Worm (Caenorhabditis elegans): ENCODE measurements around the gene klp-3.

Gene klp-3

DNA sequence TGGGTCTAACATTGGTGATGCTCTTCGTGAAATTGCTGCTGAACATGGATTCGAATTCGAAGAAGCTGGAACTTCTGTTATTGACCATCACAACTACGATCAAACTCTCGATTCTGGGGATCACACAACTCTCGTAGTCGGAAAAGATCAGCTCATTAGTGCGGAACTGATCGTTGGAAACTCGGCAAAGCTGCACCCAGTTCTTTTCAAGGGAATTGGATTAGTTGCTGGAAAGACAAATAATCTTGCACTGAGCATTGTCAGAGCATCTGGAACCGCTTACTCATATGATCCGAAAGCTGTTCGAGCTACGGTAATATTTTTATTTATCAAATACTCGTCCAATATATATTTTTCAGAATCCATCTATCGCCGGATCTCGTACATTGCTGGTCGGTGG, 22.7 kb downstream of the klp-3 start:
- TF ChIP-seq tra-4 (tag; optimal IDR thresholded peaks at IDR 0.05): no peak
- TF ChIP-seq F13C5.2 (tag; optimal IDR thresholded peaks at IDR 0.05): no peak
- no peak for TF ChIP-seq hmbx-1 (tag; optimal IDR thresholded peaks at IDR 0.05)
- no peak for TF ChIP-seq scrt-1 (GFP tag; IDR thresholded peaks at IDR 0.05)
- TF ChIP-seq B0310.2 (tag; optimal IDR thresholded peaks at IDR 0.05): no peak
- TF ChIP-seq ceh-36 (tag; optimal IDR thresholded peaks at IDR 0.05): no peak
- no peak for TF ChIP-seq flt-1 (GFP tag; IDR thresholded peaks at IDR 0.05)
- no peak for TF ChIP-seq hmg-4 (GFP tag; optimal IDR thresholded peaks at IDR 0.05)

DNA sequence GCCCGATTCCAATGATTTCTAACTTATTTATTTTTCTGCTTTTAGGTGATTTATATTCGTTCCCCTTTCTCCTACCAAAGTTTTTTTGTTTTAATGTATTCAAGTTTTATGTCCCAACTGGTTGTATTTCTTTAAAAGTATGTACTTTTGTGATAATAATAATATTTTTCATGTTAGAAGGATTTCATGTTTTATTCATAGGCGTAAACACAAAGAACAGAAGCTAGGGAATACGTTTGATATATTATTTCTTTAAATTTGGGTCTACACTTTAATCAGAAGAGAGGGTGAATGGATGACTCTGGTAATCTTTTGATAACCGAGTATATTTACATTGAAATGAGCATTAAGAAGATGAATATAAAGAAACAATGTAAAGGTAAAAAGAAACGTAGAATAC, 23.9 kb downstream of the klp-3 start:
- TF ChIP-seq ama-1 (optimal IDR thresholded peaks at IDR 0.05): no peak

DNA sequence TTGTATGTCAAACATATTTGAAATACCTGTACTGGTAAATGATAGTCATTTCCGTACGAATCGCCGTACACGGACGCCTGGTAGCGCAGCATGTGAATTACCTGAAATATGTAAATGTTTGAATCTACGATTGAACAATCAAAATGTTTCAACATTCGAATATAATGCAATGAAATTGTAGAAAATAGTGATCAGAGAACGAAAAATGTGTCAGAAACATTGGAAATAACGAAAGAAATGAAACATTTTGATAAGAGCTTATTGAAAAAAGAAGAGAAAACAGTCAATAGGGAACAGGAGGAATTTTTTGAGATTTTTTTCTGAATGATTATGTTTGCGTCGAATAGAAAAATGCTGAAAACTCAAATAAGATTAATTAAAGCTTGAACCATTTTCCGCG, 27.9 kb downstream of the klp-3 start, which contains the start of gene ztf-17:
ztf-17 (minus strand) TSS at position 101 of the 400 bp plus-strand sequence.
- no peak for TF ChIP-seq hmbx-1 (tag; optimal IDR thresholded peaks at IDR 0.05)
- TF ChIP-seq ceh-36 (tag; optimal IDR thresholded peaks at IDR 0.05): no peak
- no peak for TF ChIP-seq tbx-11 (GFP tag; IDR thresholded peaks at IDR 0.05)
- no peak for TF ChIP-seq flt-1 (GFP tag; IDR thresholded peaks at IDR 0.05)
- no peak for TF ChIP-seq B0310.2 (tag; optimal IDR thresholded peaks at IDR 0.05)
- no peak for TF ChIP-seq ets-7 (tag; optimal IDR thresholded peaks at IDR 0.05)
- no peak for TF ChIP-seq ceh-13 (GFP tag; optimal IDR thresholded peaks at IDR 0.05)

DNA sequence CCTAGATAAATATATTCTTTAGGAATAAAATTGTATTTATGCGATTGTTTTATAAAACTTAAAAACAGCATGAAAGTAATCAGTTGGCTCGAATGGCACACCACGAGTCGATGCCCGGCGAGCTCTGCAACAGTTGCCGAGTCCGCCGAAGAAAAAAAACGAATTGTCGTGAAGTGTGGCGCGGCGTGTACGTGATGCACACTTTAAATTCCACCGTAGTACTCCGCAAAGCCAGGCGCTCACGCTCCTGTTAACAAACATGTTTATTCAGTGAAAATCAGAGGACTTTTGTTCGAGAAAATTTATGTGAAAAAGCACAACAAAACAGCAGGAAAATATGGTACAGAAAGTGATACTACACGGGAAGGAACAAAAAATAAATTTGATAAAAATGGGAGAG, 28.5 kb downstream of the klp-3 start:
- TF ChIP-seq tbx-37 (GFP tag; conservative IDR thresholded peaks at IDR 0.05): no peak
- TF ChIP-seq hmg-4 (GFP tag; optimal IDR thresholded peaks at IDR 0.05): no peak
- no peak for TF ChIP-seq ceh-36 (tag; optimal IDR thresholded peaks at IDR 0.05)
- TF ChIP-seq tbx-11 (GFP tag; IDR thresholded peaks at IDR 0.05): no peak
- TF ChIP-seq sea-1 (GFP tag; conservative IDR thresholded peaks at IDR 0.05): no peak
- no peak for TF ChIP-seq hnd-1 (tag; optimal IDR thresholded peaks at IDR 0.05)

DNA sequence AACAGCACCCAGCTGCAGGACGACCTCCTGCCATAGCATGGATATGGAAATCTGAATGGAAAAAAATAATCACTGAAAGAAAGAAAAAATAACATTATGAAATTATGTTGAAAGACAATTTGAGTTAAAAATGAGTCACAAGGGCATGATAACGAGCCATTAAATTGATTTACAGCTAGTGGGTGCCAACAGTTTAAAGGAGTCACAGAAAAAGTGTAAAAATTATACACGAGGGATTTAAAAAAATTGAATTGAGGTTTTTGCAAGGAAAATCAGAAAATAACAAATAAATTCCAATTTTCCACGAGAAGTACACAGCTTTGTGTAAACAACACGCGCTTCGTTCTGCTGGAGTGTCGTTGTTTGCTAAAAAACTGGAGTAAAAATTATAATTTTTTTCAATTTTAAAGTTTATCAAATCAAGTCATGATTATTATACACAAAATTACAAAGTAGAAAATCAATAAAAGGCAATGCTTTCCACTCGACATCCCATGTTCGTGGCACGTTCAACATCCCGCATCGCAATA, 31.8 kb downstream of the klp-3 start, which contains the start of gene T01H3.3:
T01H3.3 (minus strand) TSS at position 51 of the 530 bp plus-strand sequence.
- no peak for TF ChIP-seq hmg-4 (GFP tag; optimal IDR thresholded peaks at IDR 0.05)
- TF ChIP-seq hnd-1 (tag; optimal IDR thresholded peaks at IDR 0.05): no peak
- TF ChIP-seq tbx-11 (GFP tag; IDR thresholded peaks at IDR 0.05): no peak
- no peak for TF ChIP-seq aly-1 (tag; optimal IDR thresholded peaks at IDR 0.05)
- no peak for TF ChIP-seq ceh-13 (GFP tag; optimal IDR thresholded peaks at IDR 0.05)

DNA sequence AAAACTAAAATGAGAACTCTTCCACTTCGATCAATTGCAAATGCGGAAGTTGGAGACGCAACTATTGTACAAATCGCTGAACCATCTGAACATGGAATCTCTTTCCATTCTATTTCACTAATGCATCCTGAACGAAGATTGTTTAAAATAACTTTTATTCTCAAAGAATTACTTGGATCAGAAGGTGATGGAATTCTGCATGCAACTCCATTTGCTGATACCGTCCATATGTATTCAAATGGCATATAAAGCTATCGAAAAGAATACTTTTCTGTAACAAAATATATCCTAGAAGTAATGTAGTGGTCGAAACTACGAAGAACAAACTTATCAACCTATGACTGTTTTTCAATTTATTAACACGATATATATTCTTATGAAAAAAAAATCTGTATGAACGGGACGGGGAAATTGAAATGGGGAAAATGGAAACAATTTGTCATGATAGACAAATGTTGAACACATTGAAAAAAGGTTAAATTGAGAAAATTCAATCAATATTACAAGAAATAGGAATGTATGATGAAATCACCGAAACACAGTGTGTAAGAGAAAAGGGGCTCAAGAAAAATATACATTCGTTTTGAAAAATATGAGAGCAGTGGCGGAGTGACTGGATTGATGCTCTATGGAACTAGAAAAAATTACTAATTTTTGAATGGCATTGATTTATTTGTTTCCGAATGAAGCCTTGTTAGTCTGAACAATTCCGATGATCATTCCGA, 35.8 kb downstream of the klp-3 start, which contains the start of gene T01H3.2:
T01H3.2 (minus strand) TSS at position 251 of the 725 bp plus-strand sequence.
- TF ChIP-seq hnd-1 (tag; optimal IDR thresholded peaks at IDR 0.05): no peak
- TF ChIP-seq flt-1 (GFP tag; IDR thresholded peaks at IDR 0.05): no peak
- no peak for TF ChIP-seq sea-1 (GFP tag; conservative IDR thresholded peaks at IDR 0.05)
- TF ChIP-seq ceh-36 (tag; optimal IDR thresholded peaks at IDR 0.05): no peak
- no peak for TF ChIP-seq ets-7 (tag; optimal IDR thresholded peaks at IDR 0.05)
- no peak for TF ChIP-seq B0310.2 (tag; optimal IDR thresholded peaks at IDR 0.05)
- TF ChIP-seq ceh-13 (GFP tag; optimal IDR thresholded peaks at IDR 0.05): no peak
- TF ChIP-seq scrt-1 (GFP tag; IDR thresholded peaks at IDR 0.05): no peak
- TF ChIP-seq tbx-37 (GFP tag; conservative IDR thresholded peaks at IDR 0.05): no peak
- no peak for TF ChIP-seq hmg-4 (GFP tag; optimal IDR thresholded peaks at IDR 0.05)
- TF ChIP-seq tbx-11 (GFP tag; IDR thresholded peaks at IDR 0.05): no peak
- no peak for TF ChIP-seq F13C5.2 (tag; optimal IDR thresholded peaks at IDR 0.05)
- no peak for TF ChIP-seq pes-1 (GFP tag; IDR thresholded peaks at IDR 0.05)
- TF ChIP-seq tra-4 (tag; optimal IDR thresholded peaks at IDR 0.05): no peak
- TF ChIP-seq hmbx-1 (tag; optimal IDR thresholded peaks at IDR 0.05): no peak
- TF ChIP-seq ama-1 (optimal IDR thresholded peaks at IDR 0.05): no peak

DNA sequence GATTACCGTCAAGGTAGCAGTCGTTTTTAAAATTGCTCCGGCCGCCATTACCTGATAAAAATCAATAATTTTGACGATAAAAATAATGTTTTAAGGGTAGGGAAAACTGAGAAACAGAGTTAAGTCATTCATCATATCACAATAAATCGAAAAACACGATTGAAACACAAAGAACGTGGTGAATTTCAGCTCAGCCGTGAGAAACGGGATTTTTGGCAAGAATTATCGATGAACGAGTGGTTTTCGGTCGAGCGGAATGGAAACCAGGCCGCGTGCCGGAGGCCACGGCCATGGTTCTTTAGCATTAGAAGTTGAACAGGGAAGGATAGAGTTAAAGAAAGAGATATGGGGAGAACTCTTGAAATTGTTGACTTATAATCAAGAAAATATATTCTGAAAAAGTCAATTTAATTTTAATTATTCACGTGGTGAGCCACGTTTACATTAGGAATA, 37.1 kb downstream of the klp-3 start, which contains the start of the genes vha-4 and T01H3.5:
vha-4 (minus strand) TSS at position 51 of the 453 bp plus-strand sequence.
T01H3.5 (plus strand) TSS at position 351 of the 453 bp plus-strand sequence.
- no peak for TF ChIP-seq hmbx-1 (tag; optimal IDR thresholded peaks at IDR 0.05)
- TF ChIP-seq ceh-36 (tag; optimal IDR thresholded peaks at IDR 0.05): no peak
- TF ChIP-seq ets-7 (tag; optimal IDR thresholded peaks at IDR 0.05): no peak
- no peak for TF ChIP-seq ama-1 (optimal IDR thresholded peaks at IDR 0.05)
- TF ChIP-seq tbx-37 (GFP tag; conservative IDR thresholded peaks at IDR 0.05): no peak
- TF ChIP-seq aly-1 (tag; optimal IDR thresholded peaks at IDR 0.05): no peak
- TF ChIP-seq tbx-11 (GFP tag; IDR thresholded peaks at IDR 0.05): no peak
- no peak for TF ChIP-seq flt-1 (GFP tag; IDR thresholded peaks at IDR 0.05)
- TF ChIP-seq sea-1 (GFP tag; conservative IDR thresholded peaks at IDR 0.05): no peak
- TF ChIP-seq pes-1 (GFP tag; IDR thresholded peaks at IDR 0.05): no peak
- TF ChIP-seq F13C5.2 (tag; optimal IDR thresholded peaks at IDR 0.05): no peak
- no peak for TF ChIP-seq ceh-13 (GFP tag; optimal IDR thresholded peaks at IDR 0.05)
- no peak for TF ChIP-seq tra-4 (tag; optimal IDR thresholded peaks at IDR 0.05)
- no peak for TF ChIP-seq hnd-1 (tag; optimal IDR thresholded peaks at IDR 0.05)
- no peak for TF ChIP-seq B0310.2 (tag; optimal IDR thresholded peaks at IDR 0.05)
- TF ChIP-seq scrt-1 (GFP tag; IDR thresholded peaks at IDR 0.05): no peak

DNA sequence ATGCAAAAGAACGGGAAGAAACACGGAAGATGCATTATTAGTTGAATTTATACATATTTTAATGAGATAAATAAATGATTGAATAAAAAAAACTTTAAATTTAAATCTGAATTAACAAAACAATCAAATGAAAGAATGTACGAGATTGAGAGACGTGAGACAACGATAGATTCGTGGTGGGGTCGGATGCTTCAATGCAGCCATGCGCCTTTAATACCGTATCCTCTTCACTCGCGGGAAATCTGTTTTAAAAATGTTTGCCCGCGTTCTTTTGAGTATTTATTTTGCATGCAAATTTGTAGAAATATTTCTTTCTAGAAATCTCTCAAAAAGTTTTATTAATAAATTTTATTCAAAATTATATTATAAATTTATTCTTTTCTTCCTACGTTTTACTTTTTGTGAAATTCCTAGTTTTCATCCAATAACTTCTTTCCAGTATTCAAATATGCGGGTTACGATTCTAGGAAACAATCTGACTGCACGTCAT, 38.3 kb downstream of the klp-3 start, which contains the start of gene perm-1:
perm-1 (plus strand) TSS at position 440 of the 490 bp plus-strand sequence.
- TF ChIP-seq sea-1 (GFP tag; conservative IDR thresholded peaks at IDR 0.05) (no peak), hmbx-1 (tag; optimal IDR thresholded peaks at IDR 0.05) (no peak), flt-1 (GFP tag; IDR thresholded peaks at IDR 0.05) (no peak), hmg-4 (GFP tag; optimal IDR thresholded peaks at IDR 0.05) (no peak), tbx-11 (GFP tag; IDR thresholded peaks at IDR 0.05) (no peak), tra-4 (tag; optimal IDR thresholded peaks at IDR 0.05) (no peak), aly-1 (tag; optimal IDR thresholded peaks at IDR 0.05) (no peak), pes-1 (GFP tag; IDR thresholded peaks at IDR 0.05) (no peak), ceh-13 (GFP tag; optimal IDR thresholded peaks at IDR 0.05) (no peak), ets-7 (tag; optimal IDR thresholded peaks at IDR 0.05) (no peak), scrt-1 (GFP tag; IDR thresholded peaks at IDR 0.05) (no peak), hnd-1 (tag; optimal IDR thresholded peaks at IDR 0.05) (no peak), ama-1 (optimal IDR thresholded peaks at IDR 0.05) (no peak), tbx-37 (GFP tag; conservative IDR thresholded peaks at IDR 0.05) (no peak)

Measured in whole organism, early embryonic.